Worm (Caenorhabditis elegans): ENCODE results near the gene R08D7.4.

- no peak for TF ChIP-seq lin-39 (tag; optimal IDR thresholded peaks at IDR 0.05)
- no peak for TF ChIP-seq ztf-11 (tag; optimal IDR thresholded peaks at IDR 0.05)
- TF ChIP-seq aha-1 (tag), result peak; percentile 78
- no peak for TF ChIP-seq lin-13 (GFP tag; optimal IDR thresholded peaks at IDR 0.05)
- peak; percentile 39 for TF ChIP-seq set-16 (GFP tag; IDR thresholded peaks at IDR 0.05)
- no peak for TF ChIP-seq lin-15B (tag; optimal IDR thresholded peaks at IDR 0.05)
These were observed 10.3 kb downstream of the R08D7.4 start, which contains the start of gene pde-2 for ce11 chrIII:8981847-8982479.
